Fruit fly (Drosophila melanogaster) whole organism, embryonic: ENCODE data around the gene HHEX.

Experiments used
- Antp ChIP-seq: fragments of 200-800 bp; sonication (Bioruptor generic); optimal IDR thresholded peaks from 3 replicates; lab custom pipeline; 2016; ENCODE audit warnings: missing biosample characterization, missing genetic modification characterization
- Awh ChIP-seq: fragments of 200-800 bp; sonication (Bioruptor generic); IDR thresholded peaks from 2 replicates; pipeline ENCODE4, ENCODE4 v1.3.6; 2022; ENCODE audit warnings: missing biosample characterization, missing genetic modification characterization
- CG10147 ChIP-seq: fragments of 200-800 bp; sonication (Bioruptor generic); optimal IDR thresholded peaks from 2 replicates; lab custom pipeline; 2019; ENCODE audit warnings: missing biosample characterization, mild to moderate bottlenecking, missing genetic modification characterization, moderate library complexity
- CG10654 ChIP-seq: fragments of 200-800 bp; sonication (Bioruptor generic); optimal IDR thresholded peaks from 2 replicates; lab custom pipeline; 2016; ENCODE audit warnings: missing biosample characterization, missing genetic modification characterization
- CG12104 ChIP-seq: fragments of 200-800 bp; sonication (Bioruptor generic); optimal IDR thresholded peaks from 3 replicates; lab custom pipeline; 2016; ENCODE audit warnings: missing biosample characterization, missing genetic modification characterization
- CG12391 ChIP-seq: fragments of 200-800 bp; sonication (Bioruptor generic); optimal IDR thresholded peaks from 3 replicates; lab custom pipeline; 2018; ENCODE audit warnings: missing biosample characterization, mild to moderate bottlenecking, missing genetic modification characterization, moderate library complexity
- CG14050 ChIP-seq: fragments of 200-800 bp; sonication (Bioruptor generic); IDR thresholded peaks from 3 replicates; pipeline ENCODE4 v1.3.6; 2022; ENCODE audit warnings: missing biosample characterization, missing genetic modification characterization
- CG1529 ChIP-seq: fragments of 200-800 bp; sonication (Bioruptor generic); optimal IDR thresholded peaks from 3 replicates; lab custom pipeline; 2018; ENCODE audit warnings: missing biosample characterization, missing genetic modification characterization
- CG15601 ChIP-seq: fragments of 200-800 bp; sonication (Bioruptor generic); optimal IDR thresholded peaks from 3 replicates; lab custom pipeline; 2019; ENCODE audit warnings: missing biosample characterization, mild to moderate bottlenecking, missing genetic modification characterization, moderate library complexity
- CG17359 ChIP-seq: fragments of 200-800 bp; sonication (Bioruptor generic); optimal IDR thresholded peaks from 3 replicates; lab custom pipeline; 2018; ENCODE audit warnings: missing biosample characterization, mild to moderate bottlenecking, missing genetic modification characterization, moderate library complexity
- CG17568 ChIP-seq: fragments of 200-800 bp; sonication (Bioruptor generic); optimal IDR thresholded peaks from 2 replicates; lab custom pipeline; 2018; ENCODE audit warnings: missing biosample characterization, mild to moderate bottlenecking, missing genetic modification characterization, moderate library complexity
- CG17912 ChIP-seq: fragments of 200-800 bp; sonication (Bioruptor generic); optimal IDR thresholded peaks from 2 replicates; lab custom pipeline; 2018; ENCODE audit warnings: missing biosample characterization, mild to moderate bottlenecking, missing genetic modification characterization
- CG18764 ChIP-seq: fragments of 200-800 bp; sonication (Bioruptor generic); optimal IDR thresholded peaks from 3 replicates; lab custom pipeline; 2016; ENCODE audit warnings: missing biosample characterization, missing genetic modification characterization
- CG3847 ChIP-seq: fragments of 200-800 bp; sonication (Bioruptor generic); IDR thresholded peaks from 2 replicates; pipeline ENCODE4 v1.3.6; 2022; ENCODE audit warnings: missing biosample characterization, missing genetic modification characterization
- CG3995 ChIP-seq: fragments of 200-800 bp; sonication (Bioruptor generic); optimal IDR thresholded peaks from 3 replicates; lab custom pipeline; 2016; ENCODE audit warnings: missing biosample characterization, missing genetic modification characterization
- CG42726 ChIP-seq: fragments of 200-800 bp; sonication (Bioruptor generic); IDR thresholded peaks from 2 replicates; pipeline ENCODE4 v1.3.6; 2022; ENCODE audit warnings: missing biosample characterization, missing genetic modification characterization; ENCODE audit not compliant: partially characterized antibody
- CG4707 ChIP-seq: fragments of 200-800 bp; sonication (Bioruptor generic); optimal IDR thresholded peaks from 2 replicates; lab custom pipeline; 2018; ENCODE audit warnings: missing biosample characterization, mild to moderate bottlenecking, missing genetic modification characterization, moderate library complexity
- CG5245 ChIP-seq: fragments of 200-800 bp; sonication (Bioruptor generic); optimal IDR thresholded peaks from 3 replicates; lab custom pipeline; 2016; ENCODE audit warnings: missing biosample characterization, missing genetic modification characterization
- CG6272 ChIP-seq: fragments of 200-800 bp; sonication (Bioruptor generic); IDR thresholded peaks from 2 replicates; pipeline ENCODE4 v1.3.6; 2022; ENCODE audit warnings: missing biosample characterization, missing genetic modification characterization
- CG6683 ChIP-seq: fragments of 200-800 bp; sonication (Bioruptor generic); optimal IDR thresholded peaks from 2 replicates; lab custom pipeline; 2017; ENCODE audit warnings: missing biosample characterization, mild to moderate bottlenecking, missing genetic modification characterization, missing genetic modification reagents
- CG7928 ChIP-seq: fragments of 200-800 bp; sonication (Bioruptor generic); optimal IDR thresholded peaks from 2 replicates; lab custom pipeline; 2017; ENCODE audit warnings: missing biosample characterization, mild to moderate bottlenecking, missing genetic modification characterization
- CG8281 ChIP-seq: fragments of 200-800 bp; sonication (Bioruptor generic); optimal IDR thresholded peaks from 2 replicates; lab custom pipeline; 2018; ENCODE audit warnings: missing biosample characterization, mild to moderate bottlenecking, missing genetic modification characterization, moderate library complexity
- CG9797 ChIP-seq: fragments of 200-800 bp; sonication (Bioruptor generic); optimal IDR thresholded peaks from 3 replicates; lab custom pipeline; 2018; ENCODE audit warnings: missing biosample characterization, mild to moderate bottlenecking, missing genetic modification characterization
- CoRest ChIP-seq: fragments of 200-800 bp; sonication (Bioruptor generic); optimal IDR thresholded peaks from 3 replicates; lab custom pipeline; 2018; ENCODE audit warnings: missing biosample characterization, mild to moderate bottlenecking, missing genetic modification characterization, moderate library complexity
- CrebB ChIP-seq: fragments of 200-800 bp; sonication (Bioruptor generic); optimal IDR thresholded peaks from 3 replicates; lab custom pipeline; 2018; ENCODE audit warnings: missing biosample characterization, mild to moderate bottlenecking, missing genetic modification characterization
- HLH54F ChIP-seq: fragments of 200-800 bp; sonication (Bioruptor generic); optimal IDR thresholded peaks from 3 replicates; lab custom pipeline; 2016; ENCODE audit warnings: missing biosample characterization, missing genetic modification characterization
- MESR4 ChIP-seq: fragments of 200-800 bp; sonication (Bioruptor generic); optimal IDR thresholded peaks from 2 replicates; lab custom pipeline; 2018; ENCODE audit warnings: missing biosample characterization, mild to moderate bottlenecking, missing genetic modification characterization, moderate library complexity
- Meics ChIP-seq: fragments of 200-800 bp; sonication (Bioruptor generic); optimal IDR thresholded peaks from 2 replicates; lab custom pipeline; 2017; ENCODE audit warnings: missing biosample characterization, mild to moderate bottlenecking, missing genetic modification characterization
- NFAT ChIP-seq: fragments of 200-800 bp; sonication (Bioruptor generic); IDR thresholded peaks from 2 replicates; pipeline ENCODE4 v1.3.6; 2022; ENCODE audit warnings: missing biosample characterization, missing genetic modification characterization
- Xbp1 ChIP-seq: fragments of 200-800 bp; sonication (Bioruptor generic); optimal IDR thresholded peaks from 3 replicates; lab custom pipeline; 2016; ENCODE audit warnings: missing biosample characterization, mild to moderate bottlenecking, missing genetic modification characterization
- ac ChIP-seq: fragments of 200-800 bp; sonication (Bioruptor generic); optimal IDR thresholded peaks from 3 replicates; lab custom pipeline; 2017; ENCODE audit warnings: missing biosample characterization, mild to moderate bottlenecking, missing genetic modification characterization
- amos ChIP-seq: fragments of 200-800 bp; sonication (Bioruptor generic); IDR thresholded peaks from 2 replicates; pipeline ENCODE4 v1.3.6; 2022; ENCODE audit warnings: missing biosample characterization, missing genetic modification characterization; ENCODE audit not compliant: partially characterized antibody
- ara ChIP-seq: fragments of 200-800 bp; sonication (Bioruptor generic); IDR thresholded peaks from 2 replicates; pipeline ENCODE4 v1.3.6; 2022; ENCODE audit warnings: missing biosample characterization, missing genetic modification characterization
- ash1 ChIP-seq: fragments of 200-800 bp; sonication (Bioruptor generic); optimal IDR thresholded peaks from 2 replicates; lab custom pipeline; 2018; ENCODE audit warnings: missing biosample characterization, mild to moderate bottlenecking, missing genetic modification characterization
- bowl ChIP-seq: fragments of 200-800 bp; sonication (Bioruptor generic); IDR thresholded peaks from 2 replicates; pipeline ENCODE4 v1.3.6; 2022; ENCODE audit warnings: missing biosample characterization, missing genetic modification characterization
- cg ChIP-seq: fragments of 200-800 bp; sonication (Bioruptor generic); optimal IDR thresholded peaks from 3 replicates; lab custom pipeline; 2019; ENCODE audit warnings: missing biosample characterization, mild to moderate bottlenecking, missing genetic modification characterization, moderate library complexity
- chm ChIP-seq: fragments of 200-800 bp; sonication (Bioruptor generic); IDR thresholded peaks from 2 replicates; pipeline ENCODE4 v1.3.6; 2022; ENCODE audit warnings: missing biosample characterization, missing genetic modification characterization
- da ChIP-seq: fragments of 200-800 bp; sonication (Bioruptor generic); optimal IDR thresholded peaks from 2 replicates; lab custom pipeline; 2016; ENCODE audit warnings: missing biosample characterization, missing genetic modification characterization
- disco-r ChIP-seq: fragments of 200-800 bp; sonication (Bioruptor generic); optimal IDR thresholded peaks from 2 replicates; lab custom pipeline; 2016; ENCODE audit warnings: missing biosample characterization, missing genetic modification characterization
- dpn ChIP-seq, 2 experiments: fragments of 200-800 bp; sonication (Bioruptor generic); optimal IDR thresholded peaks; 3 replicates each; lab custom pipeline; 2016; ENCODE audit warnings: missing biosample characterization in 2 of 2, missing genetic modification characterization in 2 of 2
- exex ChIP-seq: fragments of 200-800 bp; sonication (Bioruptor generic); optimal IDR thresholded peaks from 4 replicates; lab custom pipeline; 2018; ENCODE audit warnings: missing biosample characterization, mild to moderate bottlenecking, missing genetic modification characterization, moderate library complexity
- eyg ChIP-seq: fragments of 200-800 bp; sonication (Bioruptor generic); optimal IDR thresholded peaks from 3 replicates; lab custom pipeline; 2016; ENCODE audit warnings: missing biosample characterization, missing genetic modification characterization
- fd96Cb ChIP-seq: fragments of 200-800 bp; sonication (Bioruptor generic); optimal IDR thresholded peaks from 2 replicates; lab custom pipeline; 2018; ENCODE audit warnings: missing biosample characterization, mild to moderate bottlenecking, missing genetic modification characterization, moderate library complexity
- grau ChIP-seq: fragments of 200-800 bp; optimal IDR thresholded peaks from 3 replicates; lab custom pipeline; 2019; ENCODE audit warnings: missing biosample characterization, mild to moderate bottlenecking, missing genetic modification characterization, moderate library complexity
- gsb ChIP-seq: fragments of 200-800 bp; sonication (Bioruptor generic); IDR thresholded peaks from 2 replicates; pipeline ENCODE4 v1.3.6; 2022; ENCODE audit warnings: missing biosample characterization, missing genetic modification characterization
- hth ChIP-seq: fragments of >200 bp; optimal IDR thresholded peaks from 2 replicates; lab custom pipeline; 2017; ENCODE audit warnings: inconsistent platforms
- jing ChIP-seq: fragments of 200-800 bp; sonication (Bioruptor generic); optimal IDR thresholded peaks from 2 replicates; lab custom pipeline; 2018; ENCODE audit warnings: missing biosample characterization, mild to moderate bottlenecking, missing genetic modification characterization
- kay ChIP-seq: fragments of 200-800 bp; sonication (Bioruptor generic); optimal IDR thresholded peaks from 2 replicates; lab custom pipeline; 2016; ENCODE audit warnings: missing biosample characterization, missing genetic modification characterization
- mld ChIP-seq: fragments of 200-800 bp; sonication (Bioruptor generic); IDR thresholded peaks from 3 replicates; pipeline ENCODE4 v1.3.6; 2022; ENCODE audit warnings: missing biosample characterization, missing genetic modification characterization; ENCODE audit not compliant: partially characterized antibody
- nmo ChIP-seq: fragments of 200-800 bp; sonication (Bioruptor generic); optimal IDR thresholded peaks from 2 replicates; lab custom pipeline; 2018; ENCODE audit warnings: missing biosample characterization, mild to moderate bottlenecking, missing genetic modification characterization, moderate library complexity
- sob ChIP-seq: fragments of 200-800 bp; sonication (Bioruptor generic); IDR thresholded peaks from 2 replicates; pipeline ENCODE4 v1.3.6; 2022; ENCODE audit warnings: missing biosample characterization, missing genetic modification characterization
- tna ChIP-seq: fragments of 200-800 bp; sonication (Bioruptor generic); IDR thresholded peaks from 2 replicates; pipeline ENCODE4 v1.3.6; 2022; ENCODE audit warnings: missing biosample characterization, missing genetic modification characterization; ENCODE audit not compliant: partially characterized antibody

HHEX gene

dm6 chr3R:21130050-21130449, 49.3 kb upstream of the HHEX start, which contains the start of gene Ice2 (continued):
- TF ChIP-seq da (GFP tag; lab: Kevin White, UChicago), result no peak
- TF ChIP-seq bowl, result no peak
- no peak for TF ChIP-seq gsb
- TF ChIP-seq nmo (GFP tag; lab: Kevin White, UChicago), result no peak
- TF ChIP-seq CG10654 (GFP tag; lab: Kevin White, UChicago), result no peak
- no peak for TF ChIP-seq Meics (GFP tag; lab: Kevin White, UChicago)
- no peak for TF ChIP-seq CG17359
- TF ChIP-seq MESR4, result peak; percentile 23
- TF ChIP-seq CG17912 (GFP tag; lab: Kevin White, UChicago), result no peak
- no peak for TF ChIP-seq chm (GFP tag; lab: Robert Waterston, UW)
- TF ChIP-seq tna (GFP tag; lab: Robert Waterston, UW), result no peak
- no peak for TF ChIP-seq grau
- no peak for TF ChIP-seq Awh
- TF ChIP-seq CG3995 (GFP tag; lab: Kevin White, UChicago), result no peak
- TF ChIP-seq sob, result peak; percentile 38
- no peak for TF ChIP-seq CrebB (tag; lab: Kevin White, UChicago)
- no peak for TF ChIP-seq kay (GFP tag; lab: Kevin White, UChicago)
- TF ChIP-seq CG6683 (GFP tag; lab: Kevin White, UChicago), result no peak
- no peak for TF ChIP-seq ara
- TF ChIP-seq CG42726 (GFP tag; lab: Robert Waterston, UW), result no peak
- TF ChIP-seq CG9797 (GFP tag; lab: Kevin White, UChicago), result peak; percentile 63
- TF ChIP-seq CG10147, result no peak
- no peak for TF ChIP-seq CG12104 (GFP tag; lab: Kevin White, UChicago)
- no peak for TF ChIP-seq ash1
- no peak for TF ChIP-seq hth
- no peak for TF ChIP-seq CG5245 (GFP tag; lab: Kevin White, UChicago)
- TF ChIP-seq CG18764 (GFP tag; lab: Kevin White, UChicago), result peak; percentile 99
- peak; percentile 9 for TF ChIP-seq CG12391 (tag; lab: Kevin White, UChicago)
- TF ChIP-seq CG4707 (GFP tag; lab: Kevin White, UChicago), result no peak
- TF ChIP-seq Xbp1, result no peak
- TF ChIP-seq CG6272 (GFP tag; lab: Robert Waterston, UW), result no peak
- TF ChIP-seq disco-r (GFP tag; lab: Kevin White, UChicago), result no peak
- TF ChIP-seq CG14050, result no peak
- TF ChIP-seq jing, result no peak
- no peak for TF ChIP-seq eyg (GFP tag; lab: Kevin White, UChicago)
- TF ChIP-seq dpn (GFP tag; optimal IDR thresholded peaks at IDR 0.05; lab: Kevin White, UChicago), result no peak
- TF ChIP-seq exex (tag; lab: Kevin White, UChicago), result no peak
- no peak for TF ChIP-seq Antp (GFP tag; lab: Kevin White, UChicago)
- TF ChIP-seq amos, result no peak; the same call in 1 of the 2 replicates
- no peak for TF ChIP-seq CG8281 (tag; lab: Kevin White, UChicago)
- no peak for TF ChIP-seq cg (GFP tag; lab: Kevin White, UChicago)
- no peak for TF ChIP-seq HLH54F (GFP tag; lab: Kevin White, UChicago)
- peak; percentile 16 for TF ChIP-seq CoRest (tag; lab: Kevin White, UChicago)
- no peak for TF ChIP-seq CG17568 (GFP tag; lab: Kevin White, UChicago)
- TF ChIP-seq ac (GFP tag; lab: Kevin White, UChicago), result no peak
- no peak for TF ChIP-seq NFAT (GFP tag; lab: Robert Waterston, UW)
- no peak for TF ChIP-seq fd96Cb
- TF ChIP-seq CG7928, result no peak
- no peak for TF ChIP-seq mld
- no peak for TF ChIP-seq CG1529 (GFP tag; lab: Kevin White, UChicago)
- TF ChIP-seq CG15601 (tag; lab: Kevin White, UChicago), result peak; percentile 42
- TF ChIP-seq CG3847, result no peak; the same call in 1 of the 2 replicates
